Fruit fly (Drosophila melanogaster): ENCODE measurements around the gene CG43120.

- TF ChIP-seq psq (optimal IDR thresholded peaks at IDR 0.05), result no peak
- TF ChIP-seq usp (GFP tag; optimal IDR thresholded peaks at IDR 0.05), result no peak
- TF ChIP-seq pan (optimal IDR thresholded peaks at IDR 0.05), result no peak
- TF ChIP-seq CG8478 (optimal IDR thresholded peaks at IDR 0.05), result no peak
These were observed at the start of gene CG43120 for dm6 chr3L:14381523-14381922.
